Fruit fly (Drosophila melanogaster) whole organism, adult: Measurements from ENCODE around the gene CG15412.

ENCODE experiments used
- Crg-1 ChIP-seq: fragments of 200-800 bp; sonication (Bioruptor generic); optimal IDR thresholded peaks from 2 replicates; lab custom pipeline; 2016; ENCODE audit warnings: missing biosample characterization, missing genetic modification characterization
- Hr96 ChIP-seq: fragments of 200-800 bp; sonication (Bioruptor generic); optimal IDR thresholded peaks from 2 replicates; lab custom pipeline; 2016; ENCODE audit warnings: missing biosample characterization, missing genetic modification characterization
- Mnt ChIP-seq: fragments of 200-800 bp; sonication (Bioruptor generic); optimal IDR thresholded peaks from 2 replicates; lab custom pipeline; 2016; ENCODE audit warnings: missing biosample characterization, mild to moderate bottlenecking, missing genetic modification characterization
- pad ChIP-seq: fragments of 200-800 bp; sonication (Bioruptor generic); optimal IDR thresholded peaks from 3 replicates; lab custom pipeline; 2017; ENCODE audit warnings: missing biosample characterization, missing genetic modification characterization, mild to moderate bottlenecking, moderate library complexity, missing genetic modification reagents
- toe ChIP-seq: fragments of 200-800 bp; sonication (Bioruptor generic); optimal IDR thresholded peaks from 2 replicates; lab custom pipeline; 2016; ENCODE audit warnings: missing biosample characterization, missing genetic modification characterization

DNA sequence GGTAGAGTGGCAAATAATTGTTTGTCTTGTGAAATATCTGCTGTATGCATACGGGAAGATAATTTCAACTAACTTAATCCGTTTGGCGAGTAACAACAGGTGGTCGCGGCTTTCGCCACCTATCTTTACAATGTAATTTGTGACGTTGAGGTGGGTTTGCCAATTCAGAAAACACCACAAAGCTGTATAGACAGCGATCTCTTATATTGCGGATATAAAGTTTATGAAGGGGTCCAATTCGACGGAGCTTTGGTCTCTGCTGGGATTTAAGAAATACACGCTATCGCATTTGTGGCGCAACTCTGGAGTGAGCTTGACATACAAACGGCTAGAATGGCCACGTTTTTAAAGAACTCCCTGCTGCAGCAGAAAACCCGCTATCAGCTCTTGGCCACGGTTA is 47.9 kb downstream of the CG15412 start, which contains the start of gene CG33282:
- no peak for TF ChIP-seq toe (GFP tag; lab: Kevin White, UChicago)
- TF ChIP-seq Mnt (GFP tag; lab: Kevin White, UChicago), result no peak
- no peak for TF ChIP-seq pad (GFP tag; lab: Kevin White, UChicago)
- TF ChIP-seq Hr96 (GFP tag; lab: Kevin White, UChicago), result no peak
- no peak for TF ChIP-seq Crg-1 (GFP tag; lab: Kevin White, UChicago)
